Fruit fly (Drosophila melanogaster) whole organism, embryonic: ENCODE data around the gene Rh5.

ENCODE experiments used
- Aef1 ChIP-seq: fragments of 200-800 bp; sonication (Bioruptor generic); IDR thresholded peaks from 3 replicates; pipeline ENCODE4 v1.3.6; 2022; ENCODE audit warnings: missing biosample characterization, missing genetic modification characterization
- Asciz ChIP-seq: fragments of 200-800 bp; sonication (Bioruptor generic); optimal IDR thresholded peaks from 2 replicates; lab custom pipeline; 2017; ENCODE audit warnings: missing biosample characterization, mild to moderate bottlenecking, missing genetic modification characterization, missing genetic modification reagents
- CG11247 ChIP-seq: fragments of 200-800 bp; sonication (Bioruptor generic); IDR thresholded peaks from 2 replicates; pipeline ENCODE4 v1.3.6; 2022; ENCODE audit warnings: missing biosample characterization, missing genetic modification characterization
- CG12236 ChIP-seq: fragments of 200-800 bp; sonication (Bioruptor generic); optimal IDR thresholded peaks from 2 replicates; lab custom pipeline; 2016; ENCODE audit warnings: missing biosample characterization, missing genetic modification characterization
- CG13424 ChIP-seq: fragments of 200-800 bp; sonication (Bioruptor generic); optimal IDR thresholded peaks from 2 replicates; lab custom pipeline; 2019; ENCODE audit warnings: missing biosample characterization, mild to moderate bottlenecking, missing genetic modification characterization, moderate library complexity
- CG15073 ChIP-seq: fragments of 200-800 bp; sonication (Bioruptor generic); optimal IDR thresholded peaks from 2 replicates; lab custom pipeline; 2016; ENCODE audit warnings: missing biosample characterization, missing genetic modification characterization
- CG15269 ChIP-seq: fragments of 200-800 bp; sonication (Bioruptor generic); optimal IDR thresholded peaks from 2 replicates; lab custom pipeline; 2018; ENCODE audit warnings: missing biosample characterization, mild to moderate bottlenecking, missing genetic modification characterization, moderate library complexity
- CG15479 ChIP-seq: fragments of 200-800 bp; sonication (Bioruptor generic); optimal IDR thresholded peaks from 3 replicates; lab custom pipeline; 2019; ENCODE audit warnings: missing biosample characterization, mild to moderate bottlenecking, missing genetic modification characterization, moderate library complexity
- CG17359 ChIP-seq: fragments of 200-800 bp; sonication (Bioruptor generic); optimal IDR thresholded peaks from 3 replicates; lab custom pipeline; 2018; ENCODE audit warnings: missing biosample characterization, mild to moderate bottlenecking, missing genetic modification characterization, moderate library complexity
- CG17385 ChIP-seq: fragments of 200-800 bp; sonication (Bioruptor generic); optimal IDR thresholded peaks from 3 replicates; lab custom pipeline; 2018; ENCODE audit warnings: missing biosample characterization, mild to moderate bottlenecking, missing genetic modification characterization
- CG17912 ChIP-seq: fragments of 200-800 bp; sonication (Bioruptor generic); optimal IDR thresholded peaks from 2 replicates; lab custom pipeline; 2018; ENCODE audit warnings: missing biosample characterization, mild to moderate bottlenecking, missing genetic modification characterization
- CG18619 ChIP-seq: fragments of 200-800 bp; sonication (Bioruptor generic); optimal IDR thresholded peaks from 3 replicates; lab custom pipeline; 2017; ENCODE audit warnings: missing biosample characterization, mild to moderate bottlenecking, missing genetic modification characterization
- CG33557 ChIP-seq: fragments of 200-800 bp; sonication (Bioruptor generic); optimal IDR thresholded peaks from 2 replicates; lab custom pipeline; 2019; ENCODE audit warnings: missing biosample characterization, mild to moderate bottlenecking, missing genetic modification characterization, moderate library complexity
- CG3847 ChIP-seq: fragments of 200-800 bp; sonication (Bioruptor generic); IDR thresholded peaks from 2 replicates; pipeline ENCODE4 v1.3.6; 2022; ENCODE audit warnings: missing biosample characterization, missing genetic modification characterization
- CG3995 ChIP-seq: fragments of 200-800 bp; sonication (Bioruptor generic); optimal IDR thresholded peaks from 3 replicates; lab custom pipeline; 2016; ENCODE audit warnings: missing biosample characterization, missing genetic modification characterization
- CG5245 ChIP-seq: fragments of 200-800 bp; sonication (Bioruptor generic); optimal IDR thresholded peaks from 3 replicates; lab custom pipeline; 2016; ENCODE audit warnings: missing biosample characterization, missing genetic modification characterization
- CG6175 ChIP-seq: fragments of 200-800 bp; sonication (Bioruptor generic); IDR thresholded peaks from 3 replicates; pipeline ENCODE4 v1.3.6; 2022; ENCODE audit warnings: missing biosample characterization, missing genetic modification characterization
- CG9609 ChIP-seq: fragments of 200-800 bp; sonication (Bioruptor generic); optimal IDR thresholded peaks from 3 replicates; lab custom pipeline; 2016; ENCODE audit warnings: missing biosample characterization, missing genetic modification characterization
- CG9932 ChIP-seq: fragments of 200-800 bp; sonication (Bioruptor generic); IDR thresholded peaks from 2 replicates; pipeline ENCODE4 v1.3.6; 2022; ENCODE audit warnings: missing biosample characterization, missing genetic modification characterization
- Fer3 ChIP-seq: fragments of 200-800 bp; sonication (Bioruptor generic); optimal IDR thresholded peaks from 2 replicates; lab custom pipeline; 2018; ENCODE audit warnings: missing biosample characterization, mild to moderate bottlenecking, missing genetic modification characterization, moderate library complexity
- Gug ChIP-seq: fragments of 200-800 bp; sonication (Bioruptor generic); IDR thresholded peaks from 4 replicates; pipeline ENCODE4 v1.3.6; 2022; ENCODE audit warnings: missing biosample characterization, missing genetic modification characterization
- Med ChIP-seq: fragments of 200-800 bp; sonication (Bioruptor generic); peaks from one replicate; lab custom pipeline; 2016; ENCODE audit warnings: missing biosample characterization, missing genetic modification characterization, mild to moderate bottlenecking, inconsistent platforms, moderate library complexity
- Myb ChIP-seq: fragments of 200-800 bp; sonication (Bioruptor generic); optimal IDR thresholded peaks from 2 replicates; lab custom pipeline; 2016; ENCODE audit warnings: missing biosample characterization, missing genetic modification characterization
- Nf-YB ChIP-seq: fragments of 200-800 bp; sonication (Bioruptor generic); optimal IDR thresholded peaks from 3 replicates; lab custom pipeline; 2019; ENCODE audit warnings: missing biosample characterization, mild to moderate bottlenecking, missing genetic modification characterization, moderate library complexity
- Oli ChIP-seq: fragments of 200-800 bp; sonication (Bioruptor generic); optimal IDR thresholded peaks from 2 replicates; lab custom pipeline; 2018; ENCODE audit warnings: missing biosample characterization, mild to moderate bottlenecking, missing genetic modification characterization, moderate library complexity
- Optix ChIP-seq: fragments of 200-800 bp; sonication (Bioruptor generic); IDR thresholded peaks from 3 replicates; pipeline ENCODE4 v1.3.6; 2022; ENCODE audit warnings: missing biosample characterization, missing genetic modification characterization
- Ravus ChIP-seq: fragments of 200-800 bp; sonication (Bioruptor generic); IDR thresholded peaks from 2 replicates; pipeline ENCODE4 v1.3.6; 2022; ENCODE audit warnings: missing biosample characterization, missing genetic modification characterization
- Sin3A ChIP-seq: fragments of >200 bp; optimal IDR thresholded peaks from 2 replicates; lab custom pipeline; 2018
- Six4 ChIP-seq: fragments of 200-800 bp; sonication (Bioruptor generic); optimal IDR thresholded peaks from 2 replicates; lab custom pipeline; 2016; ENCODE audit warnings: missing biosample characterization, missing genetic modification characterization
- Sox102F ChIP-seq: fragments of 200-800 bp; sonication (Bioruptor generic); optimal IDR thresholded peaks from 2 replicates; lab custom pipeline; 2018; ENCODE audit warnings: missing biosample characterization, mild to moderate bottlenecking, missing genetic modification characterization, moderate library complexity
- Sry-δ ChIP-seq: fragments of 200-800 bp; sonication (Bioruptor generic); optimal IDR thresholded peaks from 2 replicates; lab custom pipeline; 2016; ENCODE audit warnings: missing biosample characterization, missing genetic modification characterization
- TFAM ChIP-seq: fragments of 200-800 bp; sonication (Bioruptor generic); optimal IDR thresholded peaks from 2 replicates; lab custom pipeline; 2017; ENCODE audit warnings: missing biosample characterization, missing genetic modification characterization, inconsistent platforms
- Xbp1 ChIP-seq: fragments of 200-800 bp; sonication (Bioruptor generic); optimal IDR thresholded peaks from 3 replicates; lab custom pipeline; 2016; ENCODE audit warnings: missing biosample characterization, mild to moderate bottlenecking, missing genetic modification characterization
- ap ChIP-seq: fragments of 200-800 bp; sonication (Bioruptor generic); IDR thresholded peaks from 2 replicates; pipeline ENCODE4 v1.3.6; 2022; ENCODE audit warnings: missing biosample characterization, missing genetic modification characterization
- chn ChIP-seq: fragments of 200-800 bp; sonication (Bioruptor generic); optimal IDR thresholded peaks from 2 replicates; lab custom pipeline; 2016; ENCODE audit warnings: missing biosample characterization, missing genetic modification characterization
- dan ChIP-seq: fragments of 200-800 bp; sonication (Bioruptor generic); IDR thresholded peaks from 2 replicates; pipeline ENCODE4 v1.3.6; 2022; ENCODE audit warnings: missing biosample characterization, missing genetic modification characterization
- dmrt99B ChIP-seq: fragments of 200-800 bp; sonication (Bioruptor generic); optimal IDR thresholded peaks from 2 replicates; lab custom pipeline; 2018; ENCODE audit warnings: missing biosample characterization, mild to moderate bottlenecking, missing genetic modification characterization, moderate library complexity
- fd64A ChIP-seq: fragments of 200-800 bp; sonication (Bioruptor generic); optimal IDR thresholded peaks from 3 replicates; lab custom pipeline; 2018; ENCODE audit warnings: missing biosample characterization, mild to moderate bottlenecking, missing genetic modification characterization
- fu2 ChIP-seq: fragments of 200-800 bp; sonication (Bioruptor generic); optimal IDR thresholded peaks from 2 replicates; lab custom pipeline; 2016; ENCODE audit warnings: missing biosample characterization, missing genetic modification characterization
- gce ChIP-seq: fragments of 200-800 bp; sonication (Bioruptor generic); IDR thresholded peaks from 3 replicates; pipeline ENCODE4 v1.3.6; 2022; ENCODE audit warnings: missing biosample characterization, missing genetic modification characterization
- her ChIP-seq: fragments of 200-800 bp; sonication (Bioruptor generic); optimal IDR thresholded peaks from 2 replicates; lab custom pipeline; 2016; ENCODE audit warnings: missing biosample characterization, missing genetic modification characterization
- kah ChIP-seq: fragments of 200-800 bp; sonication (Bioruptor generic); optimal IDR thresholded peaks from 2 replicates; lab custom pipeline; 2018; ENCODE audit warnings: missing biosample characterization, mild to moderate bottlenecking, missing genetic modification characterization
- lab ChIP-seq: fragments of 200-800 bp; sonication (Bioruptor generic); optimal IDR thresholded peaks from 3 replicates; lab custom pipeline; 2017; ENCODE audit warnings: missing biosample characterization, missing genetic modification characterization, mild to moderate bottlenecking, moderate library complexity, missing genetic modification reagents
- lbe ChIP-seq: fragments of 200-800 bp; sonication (Bioruptor generic); optimal IDR thresholded peaks from 2 replicates; lab custom pipeline; 2016; ENCODE audit warnings: missing biosample characterization, mild to moderate bottlenecking, missing genetic modification characterization
- nerfin-2 ChIP-seq: fragments of 200-800 bp; sonication (Bioruptor generic); IDR thresholded peaks from 2 replicates; pipeline ENCODE4 v1.3.6; 2022; ENCODE audit warnings: missing biosample characterization, missing genetic modification characterization; ENCODE audit not compliant: partially characterized antibody
- pum ChIP-seq: fragments of 200-800 bp; sonication (Bioruptor generic); optimal IDR thresholded peaks from 2 replicates; lab custom pipeline; 2016; ENCODE audit warnings: missing biosample characterization, missing genetic modification characterization
- scrt ChIP-seq: fragments of 200-800 bp; sonication (Bioruptor generic); optimal IDR thresholded peaks from 2 replicates; lab custom pipeline; 2018; ENCODE audit warnings: missing biosample characterization, mild to moderate bottlenecking, missing genetic modification characterization, moderate library complexity
- so ChIP-seq: fragments of 200-800 bp; sonication (Bioruptor generic); IDR thresholded peaks from 3 replicates; pipeline ENCODE4 v1.3.6; 2022; ENCODE audit warnings: missing biosample characterization, missing genetic modification characterization
- zf30C ChIP-seq: fragments of 200-800 bp; sonication (Bioruptor generic); optimal IDR thresholded peaks from 3 replicates; lab custom pipeline; 2018; ENCODE audit warnings: missing biosample characterization, mild to moderate bottlenecking, missing genetic modification characterization

Gene Rh5

DNA sequence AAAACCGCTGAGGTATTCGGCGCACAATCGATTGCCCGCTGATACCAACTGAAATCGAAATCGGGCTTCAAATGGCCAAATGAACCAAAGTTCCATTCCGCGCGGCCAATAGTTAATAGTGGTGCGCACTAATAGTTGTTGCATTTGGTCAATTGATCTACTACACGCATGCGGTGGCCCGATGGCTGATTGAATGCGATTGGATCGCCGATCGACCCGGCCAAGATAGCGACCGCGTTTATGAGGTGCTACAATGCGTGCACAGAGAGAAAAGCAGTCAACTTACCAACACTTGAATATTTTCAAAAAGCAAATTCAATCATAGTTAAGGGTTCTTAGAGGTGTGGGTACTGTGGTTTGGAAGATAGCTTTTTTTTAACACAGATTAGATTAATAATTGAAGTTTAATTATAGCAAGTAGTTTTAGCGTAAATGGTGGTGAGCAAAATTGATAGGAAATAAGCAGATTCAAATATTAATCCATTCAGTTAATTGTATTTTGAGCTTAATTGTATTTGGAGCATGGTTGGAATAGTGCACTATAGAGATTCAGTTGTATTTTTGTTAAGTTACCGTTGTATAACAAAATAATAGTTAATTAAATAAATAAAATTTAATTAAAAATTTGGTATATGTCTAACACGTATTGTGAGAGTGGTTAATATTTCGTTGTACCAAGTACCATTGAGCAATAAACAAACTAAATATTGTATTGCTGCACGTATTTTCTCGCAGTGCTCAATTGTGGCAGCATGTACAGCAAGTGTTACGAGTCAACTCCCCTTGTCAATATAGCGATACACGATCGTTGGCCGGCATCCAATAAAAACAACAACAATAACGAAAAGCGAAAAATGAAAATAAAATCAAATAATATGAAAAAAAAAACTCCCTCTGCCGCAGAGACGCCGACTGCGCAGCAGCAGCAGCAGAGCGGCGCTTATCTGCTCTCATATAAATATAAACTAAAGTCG, 18.8 kb downstream of the Rh5 start (continued):
- TF ChIP-seq CG6175 (GFP tag; lab: Robert Waterston, UW) (peak; percentile 42; the same call in 1 of the 3 replicates), scrt (peak; percentile 6), CG11247 (GFP tag; lab: Robert Waterston, UW) (peak; percentile 31; the same call in 1 of the 2 replicates), CG33557 (no peak), Ravus (GFP tag; lab: Robert Waterston, UW) (peak; percentile 37), Sry-δ (GFP tag; lab: Kevin White, UChicago) (peak; percentile 29), CG15269 (tag; lab: Kevin White, UChicago) (peak; percentile 70), kah (GFP tag; lab: Kevin White, UChicago) (peak; percentile 20), Aef1 (peak; percentile 61), dmrt99B (tag; lab: Kevin White, UChicago) (peak; percentile 48), zf30C (peak; percentile 41), CG15073 (peak; percentile 28), CG3847 (GFP tag; lab: Robert Waterston, UW) (no peak; the same call in 1 of the 2 replicates), Sin3A (no peak), Myb (GFP tag; lab: Kevin White, UChicago) (peak; percentile 23), CG18619 (GFP tag; lab: Kevin White, UChicago) (peak; percentile 79), pum (no peak), TFAM (GFP tag; lab: Kevin White, UChicago) (no peak), CG13424 (peak; percentile 67), CG9609 (GFP tag; lab: Kevin White, UChicago) (peak; percentile 22), so (GFP tag; lab: Robert Waterston, UW) (peak; percentile 39; the same call in 1 of the 3 replicates), CG15479 (GFP tag; lab: Kevin White, UChicago) (no peak), Oli (peak; percentile 83), Asciz (GFP tag; lab: Kevin White, UChicago) (peak; percentile 3), gce (0 out of 3 replicates have a peak, but pooled peaks have one; percentile 10), chn (GFP tag; lab: Kevin White, UChicago) (peak; percentile 54), her (GFP tag; lab: Kevin White, UChicago) (no peak), CG12236 (no peak), CG3995 (GFP tag; lab: Kevin White, UChicago) (no peak), Gug (peak; percentile 35), Sox102F (GFP tag; lab: Kevin White, UChicago) (peak; percentile 64), fu2 (GFP tag; lab: Kevin White, UChicago) (peak; percentile 11), Nf-YB (GFP tag; lab: Kevin White, UChicago) (peak; percentile 44), CG17385 (GFP tag; lab: Kevin White, UChicago) (peak; percentile 59), dan (GFP tag; lab: Robert Waterston, UW) (no peak), CG5245 (GFP tag; lab: Kevin White, UChicago) (peak; percentile 30), ap (GFP tag; lab: Robert Waterston, UW) (no peak), Med (peak; percentile 75), fd64A (GFP tag; lab: Kevin White, UChicago) (no peak), lab (GFP tag; lab: Kevin White, UChicago) (no peak), nerfin-2 (no peak), CG17359 (tag; lab: Kevin White, UChicago) (peak; percentile 30), CG9932 (no peak), Fer3 (tag; lab: Kevin White, UChicago) (peak; percentile 24), lbe (GFP tag; lab: Kevin White, UChicago) (peak; percentile 24), CG17912 (GFP tag; lab: Kevin White, UChicago) (no peak), Xbp1 (GFP tag; lab: Kevin White, UChicago) (peak; percentile 61), Optix (GFP tag; lab: Robert Waterston, UW) (peak; percentile 32; the same call in 1 of the 3 replicates), Six4 (GFP tag; lab: Kevin White, UChicago) (peak; percentile 44)
